Fruit fly (Drosophila melanogaster): Measurements from ENCODE around the gene LpR1.

LpR1 gene

DNA sequence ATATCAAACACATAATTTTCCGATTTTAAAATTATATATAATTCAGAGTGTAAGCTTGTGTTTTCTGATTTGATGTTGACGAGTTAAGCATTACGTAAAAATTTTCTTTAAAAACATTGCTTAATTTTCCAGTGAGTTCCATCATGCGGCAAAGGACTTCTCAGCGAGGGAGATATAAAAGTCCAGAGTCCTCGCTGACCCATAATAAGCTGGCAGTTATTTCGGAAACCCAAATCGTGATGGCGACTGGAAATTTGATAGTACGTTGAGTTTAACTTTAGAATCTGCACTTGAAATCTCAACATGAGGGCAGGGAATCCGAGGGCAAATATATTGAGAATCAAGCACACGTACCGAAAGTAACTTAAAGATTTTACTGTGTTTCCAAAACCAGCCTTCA is 12.4 kb upstream of the LpR1 start, which contains the start of the genes CG17197 and CG17198:
TSS of gene CG17197 (minus strand) at position 101 of the 400 bp plus-strand sequence.
TSS of gene CG17198 (minus strand) at position 101 of the 400 bp plus-strand sequence.
- TF ChIP-seq Met (GFP tag; optimal IDR thresholded peaks at IDR 0.05): no peak
- no peak for TF ChIP-seq acj6 (GFP tag; optimal IDR thresholded peaks at IDR 0.05)
- no peak for TF ChIP-seq CG32006 (GFP tag; optimal IDR thresholded peaks at IDR 0.05)
- TF ChIP-seq CG6792 (GFP tag; optimal IDR thresholded peaks at IDR 0.05): no peak
- no peak for TF ChIP-seq Sox15 (GFP tag; optimal IDR thresholded peaks at IDR 0.05)
- TF ChIP-seq fd59A (GFP tag; optimal IDR thresholded peaks at IDR 0.05): no peak
- TF ChIP-seq esn (GFP tag; optimal IDR thresholded peaks at IDR 0.05): no peak
- TF ChIP-seq Gug (GFP tag; IDR thresholded peaks at IDR 0.05): no peak
- no peak for TF ChIP-seq dac (GFP tag; optimal IDR thresholded peaks at IDR 0.05)
- TF ChIP-seq Sox14 (GFP tag; optimal IDR thresholded peaks at IDR 0.05): no peak
- no peak for TF ChIP-seq salr (GFP tag; optimal IDR thresholded peaks at IDR 0.05)
- no peak for TF ChIP-seq dsx (GFP tag; optimal IDR thresholded peaks at IDR 0.05; ENCODE audit: poor library complexity, severe bottlenecking)
- TF ChIP-seq spab (GFP tag; optimal IDR thresholded peaks at IDR 0.05): no peak
- TF ChIP-seq Blimp-1 (GFP tag; optimal IDR thresholded peaks at IDR 0.05): no peak
- TF ChIP-seq lz (GFP tag; optimal IDR thresholded peaks at IDR 0.05): no peak
- TF ChIP-seq CG8632 (GFP tag; optimal IDR thresholded peaks at IDR 0.05): no peak

dm6 chr3R:25762005-25762764 is 720 bp downstream of the LpR1 start:
- TF ChIP-seq CG11902 (GFP tag; optimal IDR thresholded peaks at IDR 0.05) (no peak), Ets96B (tag; optimal IDR thresholded peaks at IDR 0.05) (no peak), cyc (GFP tag; optimal IDR thresholded peaks at IDR 0.05) (no peak), CG32006 (GFP tag; optimal IDR thresholded peaks at IDR 0.05) (no peak), CG11762 (GFP tag; optimal IDR thresholded peaks at IDR 0.05; ENCODE audit: insufficient read depth) (no peak), dac (GFP tag; optimal IDR thresholded peaks at IDR 0.05) (no peak), CG6163 (GFP tag; IDR thresholded peaks at IDR 0.05) (no peak), Eip78C (GFP tag) (no peak), dsx (GFP tag; optimal IDR thresholded peaks at IDR 0.05; ENCODE audit: poor library complexity, severe bottlenecking) (no peak), CG6276 (GFP tag; optimal IDR thresholded peaks at IDR 0.05) (no peak), CG9139 (GFP tag; optimal IDR thresholded peaks at IDR 0.05) (no peak), Sox102F (GFP tag; optimal IDR thresholded peaks at IDR 0.05) (no peak), lz (GFP tag; optimal IDR thresholded peaks at IDR 0.05) (no peak), CG8119 (GFP tag; IDR thresholded peaks at IDR 0.05) (no peak), CG6792 (GFP tag; optimal IDR thresholded peaks at IDR 0.05) (no peak)

- TF ChIP-seq CG6163 (GFP tag; IDR thresholded peaks at IDR 0.05) (peak; percentile 46; the same call in 2 of the 3 replicates), lz (GFP tag; optimal IDR thresholded peaks at IDR 0.05) (no peak), svp (GFP tag) (peak; percentile 43), CG6276 (GFP tag; optimal IDR thresholded peaks at IDR 0.05) (peak; percentile 42), acj6 (GFP tag; optimal IDR thresholded peaks at IDR 0.05) (no peak), eg (GFP tag; IDR thresholded peaks at IDR 0.05) (peak; percentile 73), CG8119 (GFP tag; IDR thresholded peaks at IDR 0.05) (peak; percentile 52; the same call in 2 of the 3 replicates), ss (GFP tag; optimal IDR thresholded peaks at IDR 0.05) (peak in 1 of 2 experiments; percentile 1), CG11294 (GFP tag; IDR thresholded peaks at IDR 0.05) (no peak), CG32006 (GFP tag; optimal IDR thresholded peaks at IDR 0.05) (peak; percentile 17), CG15336 (GFP tag; IDR thresholded peaks at IDR 0.05) (peak; percentile 49), CG16779 (tag; optimal IDR thresholded peaks at IDR 0.05) (no peak), CG9139 (GFP tag; optimal IDR thresholded peaks at IDR 0.05) (no peak)
Measured at dm6 chr3R:25760190-25760589, 2.7 kb downstream of the LpR1 start.

DNA sequence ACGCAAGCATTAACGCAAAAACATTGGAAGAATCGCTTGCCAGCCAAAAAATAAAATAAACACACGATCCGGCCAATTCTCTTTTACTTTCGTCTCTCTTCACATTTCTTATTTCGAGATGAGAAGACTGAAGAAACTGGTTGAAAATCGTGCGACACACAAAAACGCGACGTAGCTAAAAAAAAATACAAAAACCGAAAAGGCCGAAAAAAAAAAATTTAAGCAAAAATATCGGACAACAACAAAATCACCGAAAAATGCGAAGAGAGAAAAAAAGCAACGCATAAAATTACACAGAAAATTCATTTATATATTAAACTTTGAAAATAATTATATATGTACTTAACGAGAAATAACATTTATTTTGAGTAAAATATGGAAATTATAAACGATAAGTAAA is 3.5 kb downstream of the LpR1 start:
- TF ChIP-seq CG6276 (GFP tag; optimal IDR thresholded peaks at IDR 0.05) (peak; percentile 50), CG15336 (GFP tag; IDR thresholded peaks at IDR 0.05) (peak; percentile 36; the same call in 1 of the 2 replicates), CG6854 (GFP tag; optimal IDR thresholded peaks at IDR 0.05) (no peak), Eip93F (GFP tag; optimal IDR thresholded peaks at IDR 0.05) (no peak), Eip78C (GFP tag) (peak; percentile 41), acj6 (GFP tag; optimal IDR thresholded peaks at IDR 0.05) (peak; percentile 20), lz (GFP tag; optimal IDR thresholded peaks at IDR 0.05) (no peak), CG6808 (GFP tag; optimal IDR thresholded peaks at IDR 0.05) (no peak), net (GFP tag; optimal IDR thresholded peaks at IDR 0.05) (peak; percentile 52), CG8119 (GFP tag; IDR thresholded peaks at IDR 0.05) (peak; percentile 49; the same call in 2 of the 3 replicates), eg (GFP tag; IDR thresholded peaks at IDR 0.05) (peak; percentile 76), pdm3 (GFP tag; optimal IDR thresholded peaks at IDR 0.05) (peak; percentile 28), dsx (GFP tag; optimal IDR thresholded peaks at IDR 0.05; ENCODE audit: poor library complexity, severe bottlenecking) (no peak), CG8632 (GFP tag; optimal IDR thresholded peaks at IDR 0.05) (peak; percentile 60), salr (GFP tag; optimal IDR thresholded peaks at IDR 0.05) (no peak), fd59A (GFP tag; optimal IDR thresholded peaks at IDR 0.05) (no peak), CG34406 (GFP tag; optimal IDR thresholded peaks at IDR 0.05) (peak; percentile 38), OdsH (GFP tag; optimal IDR thresholded peaks at IDR 0.05) (no peak), vri (GFP tag; optimal IDR thresholded peaks at IDR 0.05) (peak; percentile 8)

Measured in whole organism, prepupa.